Worm (Caenorhabditis elegans) whole organism, young adult: ENCODE results near the gene T12A2.3.
A peak's percentile ranks its signal among the peaks of the same experiment; 100 is the strongest.

Experiments
- B0035.1 ChIP-seq: sonication (generic microtip); optimal IDR thresholded peaks from 2 replicates; lab custom pipeline; 2016; ENCODE audit warnings: missing genetic modification characterization, mild to moderate bottlenecking, missing compliant biosample characterization, missing genotype, missing genetic modification reagents
- B0336.3 ChIP-seq: fragments of 200-800 bp; sonication (Bioruptor generic); IDR thresholded peaks from 2 replicates; pipeline ENCODE4 v1.3.6; 2022; ENCODE audit warnings: missing genetic modification characterization, missing compliant biosample characterization
- C06A6.2 ChIP-seq: fragments of 200-800 bp; sonication (Bioruptor generic); conservative IDR thresholded peaks from 2 replicates; pipeline ENCODE4 v1.3.6; 2022; ENCODE audit warnings: missing genetic modification characterization, missing compliant biosample characterization
- D2030.7 ChIP-seq: fragments of 200-800 bp; sonication (Bioruptor generic); IDR thresholded peaks from 2 replicates; pipeline ENCODE4 v1.3.6; 2022; ENCODE audit warnings: missing genetic modification reagents, missing genetic modification characterization, missing compliant biosample characterization
- F33H1.4 ChIP-seq: fragments of 200-800 bp; sonication (Bioruptor generic); IDR thresholded peaks from 2 replicates; pipeline ENCODE4 v1.3.6; 2022; ENCODE audit warnings: missing genetic modification reagents, missing genetic modification characterization, missing compliant biosample characterization
- F49E8.2 ChIP-seq: sonication (generic microtip); optimal IDR thresholded peaks from 3 replicates; lab custom pipeline; 2017; ENCODE audit warnings: missing genetic modification characterization, mild to moderate bottlenecking, missing compliant biosample characterization, antibody characterized with exemption, moderate library complexity; ENCODE audit not compliant: insufficient read depth
- Y53G8AR.9 ChIP-seq: fragments of 200-800 bp; sonication (Bioruptor generic); conservative IDR thresholded peaks from 2 replicates; pipeline ENCODE4 v1.3.6; 2022; ENCODE audit warnings: missing genetic modification reagents, missing genetic modification characterization, missing compliant biosample characterization
- Y95B8A.8 ChIP-seq: fragments of 200-800 bp; sonication (Bioruptor generic); IDR thresholded peaks from 2 replicates; pipeline ENCODE4 v1.3.6; 2022; ENCODE audit warnings: missing genetic modification reagents, missing genetic modification characterization, missing compliant biosample characterization
- athp-1 ChIP-seq: sonication (generic microtip); optimal IDR thresholded peaks from 2 replicates; lab custom pipeline; 2017; ENCODE audit warnings: mild to moderate bottlenecking, missing genetic modification characterization, missing compliant biosample characterization
- attf-3 ChIP-seq: fragments of 200-800 bp; sonication (Bioruptor generic); conservative IDR thresholded peaks from 2 replicates; pipeline ENCODE4 v1.3.6; 2022; ENCODE audit warnings: missing genetic modification reagents, missing genetic modification characterization, missing compliant biosample characterization
- cebp-1 ChIP-seq, 2 experiments: fragments of 200-800 bp in 1 of 2; sonication (Bioruptor generic) in 1 of 2; sonication (generic microtip) in 1 of 2; IDR thresholded peaks in 1 of 2; optimal IDR thresholded peaks in 1 of 2; 2 replicates each; pipeline versions ENCODE4 v1.3.6 to Lab custom; 2017 to 2022; ENCODE audit warnings: missing compliant biosample characterization in 2 of 2, missing genetic modification characterization in 2 of 2, mild to moderate bottlenecking in 1 of 2, missing genetic modification reagents in 1 of 2, moderate library complexity in 1 of 2
- ceh-91 ChIP-seq: fragments of 200-800 bp; sonication (Bioruptor generic); IDR thresholded peaks from 2 replicates; pipeline ENCODE4 v1.3.6; 2022; ENCODE audit warnings: missing genetic modification reagents, missing genetic modification characterization, missing compliant biosample characterization
- dox-1 ChIP-seq: fragments of 200-800 bp; sonication (Bioruptor generic); IDR thresholded peaks from 2 replicates; pipeline ENCODE4 v1.3.6; 2022; ENCODE audit warnings: missing genetic modification reagents, missing genetic modification characterization, missing compliant biosample characterization
- efl-1 ChIP-seq: fragments of 150-350 bp; optimal IDR thresholded peaks from 2 replicates; lab custom pipeline; 2014; ENCODE audit warnings: missing biosample characterization, missing genetic modification reagents, missing genetic modification characterization
- egrh-3 ChIP-seq: fragments of 200-800 bp; sonication (Bioruptor generic); IDR thresholded peaks from 2 replicates; pipeline ENCODE4 v1.3.6; 2022; ENCODE audit warnings: missing genetic modification reagents, missing genetic modification characterization, missing compliant biosample characterization
- ekl-4 ChIP-seq: fragments of 200-800 bp; sonication (Bioruptor generic); IDR thresholded peaks from 2 replicates; pipeline ENCODE4 v1.3.6; 2022; ENCODE audit warnings: missing genetic modification reagents, missing genetic modification characterization, missing compliant biosample characterization
- him-1 ChIP-seq: sonication (generic microtip); optimal IDR thresholded peaks from 2 replicates; lab custom pipeline; 2016; ENCODE audit warnings: missing genotype, missing genetic modification reagents, missing genetic modification characterization, missing compliant biosample characterization
- hmg-1.2 ChIP-seq: fragments of 200-800 bp; sonication (Bioruptor generic); IDR thresholded peaks from 2 replicates; pipeline ENCODE4 v1.3.6; 2022; ENCODE audit warnings: missing genetic modification reagents, missing genetic modification characterization, missing compliant biosample characterization
- hsf-1 ChIP-seq: fragments of 200-800 bp; sonication (Bioruptor generic); IDR thresholded peaks from 2 replicates; pipeline ENCODE4 v1.3.6; 2022; ENCODE audit warnings: missing genetic modification reagents, missing genetic modification characterization, missing compliant biosample characterization
- lin-35 ChIP-seq, 3 experiments: fragments of 150-350 bp in 2 of 3; sonication (generic microtip) in 1 of 3; optimal IDR thresholded peaks; 2 replicates each; lab custom pipeline; 2014 to 2018; ENCODE audit warnings: missing biosample characterization in 3 of 3, missing genetic modification characterization in 3 of 3, missing genetic modification reagents in 3 of 3
- lin-54 ChIP-seq: fragments of 200-800 bp; sonication (Bioruptor generic); optimal IDR thresholded peaks from 2 replicates; lab custom pipeline; 2018; ENCODE audit warnings: mild to moderate bottlenecking, missing genetic modification characterization, missing compliant biosample characterization
- lsl-1 ChIP-seq: fragments of 200-800 bp; sonication (Bioruptor generic); optimal IDR thresholded peaks from 2 replicates; lab custom pipeline; 2018; ENCODE audit warnings: mild to moderate bottlenecking, missing genetic modification characterization, moderate library complexity, missing compliant biosample characterization
- madf-6 ChIP-seq: fragments of 200-800 bp; sonication (Bioruptor generic); IDR thresholded peaks from 2 replicates; pipeline ENCODE4 v1.3.6; 2022; ENCODE audit warnings: missing genetic modification reagents, missing genetic modification characterization, missing compliant biosample characterization
- madf-8 ChIP-seq: fragments of 200-800 bp; sonication (Bioruptor generic); conservative IDR thresholded peaks from 2 replicates; pipeline ENCODE4 v1.3.6; 2022; ENCODE audit warnings: missing genetic modification reagents, missing genetic modification characterization, missing compliant biosample characterization
- mcd-1 ChIP-seq: fragments of 200-800 bp; sonication (Bioruptor generic); IDR thresholded peaks from 2 replicates; pipeline ENCODE4 v1.3.6; 2022; ENCODE audit warnings: missing genetic modification reagents, missing genetic modification characterization, missing compliant biosample characterization
- nhr-80 ChIP-seq: sonication (generic microtip); optimal IDR thresholded peaks from 2 replicates; lab custom pipeline; 2016; ENCODE audit warnings: missing genetic modification characterization, missing compliant biosample characterization
- pbrm-1 ChIP-seq: fragments of 200-800 bp; sonication (Bioruptor generic); IDR thresholded peaks from 2 replicates; pipeline ENCODE4 v1.3.6; 2022; ENCODE audit warnings: missing genetic modification reagents, missing genetic modification characterization, missing compliant biosample characterization
- rcor-1 ChIP-seq: fragments of 200-800 bp; sonication (Bioruptor generic); IDR thresholded peaks from 2 replicates; pipeline ENCODE4 v1.3.6; 2022; ENCODE audit warnings: missing genetic modification reagents, missing genetic modification characterization, missing compliant biosample characterization
- snpc-1.3 ChIP-seq: sonication (generic microtip); optimal IDR thresholded peaks from 2 replicates; lab custom pipeline; 2017; ENCODE audit warnings: missing genetic modification characterization, mild to moderate bottlenecking, missing compliant biosample characterization, antibody characterized with exemption, moderate library complexity, missing genotype, missing genetic modification reagents; ENCODE audit not compliant: insufficient read depth
- snpc-3.4 ChIP-seq: sonication (generic microtip); optimal IDR thresholded peaks from 2 replicates; lab custom pipeline; 2017; ENCODE audit warnings: missing genetic modification characterization, mild to moderate bottlenecking, missing compliant biosample characterization, antibody characterized with exemption, moderate library complexity, missing genotype, missing genetic modification reagents
- snpc-4 ChIP-seq, 5 experiments: fragments of 150-350 bp in 1 of 5; sonication (generic microtip) in 4 of 5; optimal IDR thresholded peaks; 2 replicates each; lab custom pipeline; 2014 to 2018; ENCODE audit warnings: missing genetic modification characterization in 5 of 5, missing biosample characterization in 3 of 5, antibody characterized with exemption in 2 of 5, mild to moderate bottlenecking in 2 of 5, missing compliant biosample characterization in 2 of 5, missing genotype in 2 of 5, moderate library complexity in 2 of 5, missing genetic modification reagents in 1 of 5
- tbp1 ChIP-seq: fragments of 200-800 bp; sonication (Bioruptor generic); optimal IDR thresholded peaks from 2 replicates; lab custom pipeline; 2018; ENCODE audit warnings: mild to moderate bottlenecking, missing genetic modification characterization, missing compliant biosample characterization
- xnd-1 ChIP-seq: sonication (generic microtip); optimal IDR thresholded peaks from 2 replicates; lab custom pipeline; 2016; ENCODE audit warnings: missing genotype, missing genetic modification reagents, missing genetic modification characterization, missing compliant biosample characterization
- zfh-2 ChIP-seq: fragments of 200-800 bp; sonication (Bioruptor generic); conservative IDR thresholded peaks from 2 replicates; pipeline ENCODE4 v1.3.6; 2022; ENCODE audit warnings: missing genetic modification reagents, missing genetic modification characterization, missing compliant biosample characterization
- zim-3 ChIP-seq: sonication (generic microtip); optimal IDR thresholded peaks from 2 replicates; lab custom pipeline; 2017; ENCODE audit warnings: mild to moderate bottlenecking, missing genetic modification characterization, moderate library complexity, missing compliant biosample characterization
- ztf-18 ChIP-seq: sonication (generic microtip); optimal IDR thresholded peaks from 2 replicates; lab custom pipeline; 2016; ENCODE audit warnings: missing genotype, mild to moderate bottlenecking, missing genetic modification characterization, missing compliant biosample characterization
- ztf-25 ChIP-seq: fragments of 200-800 bp; sonication (Bioruptor generic); IDR thresholded peaks from 2 replicates; pipeline ENCODE4 v1.3.6; 2022; ENCODE audit warnings: missing genetic modification reagents, missing genetic modification characterization, missing compliant biosample characterization
- ztf-26 ChIP-seq: sonication (generic microtip); optimal IDR thresholded peaks from 2 replicates; lab custom pipeline; 2017; ENCODE audit warnings: missing genetic modification characterization, missing compliant biosample characterization

Gene T12A2.3

ce11 chrIII:6278301-6278827 lies 37.7 kb downstream of the T12A2.3 start, which contains the start of gene C18F10.7:
Gene C18F10.7 (minus strand): TSS chrIII:6278351.
- peak; percentile 60 for TF ChIP-seq lin-54 (GFP tag; lab: Kevin White, UChicago)
- peak in 1 of 3 experiments; percentile 50 for TF ChIP-seq lin-35 (GFP tag; optimal IDR thresholded peaks at IDR 0.05; lab: Kevin White, UChicago)
- peak; percentile 60; the same call in 1 of the 2 replicates for TF ChIP-seq pbrm-1 (GFP tag; lab: Robert Waterston, UW)
- no peak for TF ChIP-seq ceh-91 (GFP tag; lab: Robert Waterston, UW)
- TF ChIP-seq xnd-1 (tag; lab: Kevin White, UChicago): peak; percentile 61
- TF ChIP-seq attf-3: no peak; the same call in 1 of the 2 replicates
- no peak for TF ChIP-seq zim-3 (tag; lab: Kevin White, UChicago)
- TF ChIP-seq hsf-1 (GFP tag; lab: Robert Waterston, UW): peak; percentile 62
- 0 out of 2 replicates have a peak, but pooled peaks have one; percentile 48 for TF ChIP-seq ekl-4 (GFP tag; lab: Robert Waterston, UW)
- peak; percentile 83 for TF ChIP-seq snpc-1.3
- no peak for TF ChIP-seq rcor-1
- no peak for TF ChIP-seq B0035.1 (tag; lab: Kevin White, UChicago)
- peak; percentile 68 for TF ChIP-seq zfh-2 (GFP tag; lab: Robert Waterston, UW)
- peak; percentile 58 for TF ChIP-seq D2030.7 (GFP tag; lab: Robert Waterston, UW)
- TF ChIP-seq ztf-26 (tag; lab: Kevin White, UChicago): no peak
- no peak for TF ChIP-seq Y95B8A.8 (GFP tag; lab: Robert Waterston, UW)
- peak; percentile 49 for TF ChIP-seq F49E8.2 (tag; lab: Kevin White, UChicago)
- TF ChIP-seq cebp-1 (GFP tag; IDR thresholded peaks at IDR 0.05; lab: Robert Waterston, UW): peak; percentile 54; the same call in 1 of the 2 replicates
- TF ChIP-seq cebp-1 (tag; optimal IDR thresholded peaks at IDR 0.05; lab: Kevin White, UChicago): peak; percentile 86
- TF ChIP-seq ztf-25 (GFP tag; lab: Robert Waterston, UW): no peak
- peak; percentile 18; the same call in 1 of the 2 replicates for TF ChIP-seq egrh-3
- TF ChIP-seq mcd-1: peak; percentile 66; the same call in 1 of the 2 replicates
- peak; percentile 82 for TF ChIP-seq madf-6 (GFP tag; lab: Robert Waterston, UW)
- TF ChIP-seq madf-8 (GFP tag; lab: Robert Waterston, UW): peak; percentile 20; the same call in 1 of the 2 replicates
- peak; percentile 58 for TF ChIP-seq B0336.3 (GFP tag; lab: Robert Waterston, UW)
- peak; percentile 47 for TF ChIP-seq F33H1.4 (GFP tag; lab: Robert Waterston, UW)
- TF ChIP-seq lsl-1 (GFP tag; lab: Kevin White, UChicago): peak; percentile 75
- TF ChIP-seq snpc-4 (GFP tag; optimal IDR thresholded peaks at IDR 0.05; lab: Kevin White, UChicago): no peak
- peak in 2 of 4 experiments; percentile 9 to 39 for TF ChIP-seq snpc-4 (tag; optimal IDR thresholded peaks at IDR 0.05; lab: Kevin White, UChicago)
- TF ChIP-seq snpc-3.4 (tag; lab: Kevin White, UChicago): peak; percentile 70
- peak; percentile 35 for TF ChIP-seq efl-1
- TF ChIP-seq dox-1 (GFP tag; lab: Robert Waterston, UW): peak; percentile 82
- TF ChIP-seq tbp1: peak; percentile 38
- TF ChIP-seq hmg-1.2 (GFP tag; lab: Robert Waterston, UW): peak; percentile 98
- TF ChIP-seq ztf-18 (tag; lab: Kevin White, UChicago): peak; percentile 33
- peak; percentile 8 for TF ChIP-seq nhr-80 (tag; lab: Kevin White, UChicago)
- peak; percentile 2 for TF ChIP-seq him-1 (tag; lab: Kevin White, UChicago)
- peak; percentile 36 for TF ChIP-seq athp-1
- TF ChIP-seq C06A6.2 (GFP tag; lab: Robert Waterston, UW): 0 out of 2 replicates have a peak, but pooled peaks have one; percentile 16
- TF ChIP-seq Y53G8AR.9 (GFP tag; lab: Robert Waterston, UW): peak; percentile 42; the same call in 1 of the 2 replicates
- TF ChIP-seq, all 124 proteins: peak for 30
